Fruit fly (Drosophila melanogaster) whole organism, embryonic: ENCODE data around the gene CG7276.
A peak's percentile ranks its signal among the peaks of the same experiment; 100 is the strongest.

Experiments
- CG7963 ChIP-seq: fragments of 200-800 bp; sonication (Bioruptor generic); IDR thresholded peaks from 3 replicates; pipeline ENCODE4 v1.3.6; 2022; ENCODE audit warnings: missing biosample characterization, missing genetic modification characterization; ENCODE audit not compliant: partially characterized antibody
- onecut ChIP-seq: fragments of 200-800 bp; sonication (Bioruptor generic); IDR thresholded peaks from 2 replicates; pipeline ENCODE4 v1.3.6; 2022; ENCODE audit warnings: missing biosample characterization, missing genetic modification characterization
- peb ChIP-seq: fragments of 200-800 bp; sonication (Bioruptor generic); IDR thresholded peaks from 2 replicates; pipeline ENCODE4 v1.3.6; 2022; ENCODE audit warnings: missing biosample characterization, missing genetic modification characterization
- slou ChIP-seq: fragments of 200-800 bp; sonication (Bioruptor generic); optimal IDR thresholded peaks from 3 replicates; lab custom pipeline; 2016; ENCODE audit warnings: missing biosample characterization, missing genetic modification characterization

- TF ChIP-seq CG7963, result no peak
- peak; percentile 89 for TF ChIP-seq slou (GFP tag; lab: Kevin White, UChicago)
- peak; percentile 79 for TF ChIP-seq peb (GFP tag; lab: Robert Waterston, UW)
- peak; percentile 96 for TF ChIP-seq onecut (GFP tag; lab: Robert Waterston, UW)
These were observed 10.2 kb downstream of the CG7276 start, which contains the start of gene CG7841 for dm6 chr3L:15508233-15508632.
